Worm (Caenorhabditis elegans): ENCODE measurements around the gene marc-1.

The marc-1 gene

DNA sequence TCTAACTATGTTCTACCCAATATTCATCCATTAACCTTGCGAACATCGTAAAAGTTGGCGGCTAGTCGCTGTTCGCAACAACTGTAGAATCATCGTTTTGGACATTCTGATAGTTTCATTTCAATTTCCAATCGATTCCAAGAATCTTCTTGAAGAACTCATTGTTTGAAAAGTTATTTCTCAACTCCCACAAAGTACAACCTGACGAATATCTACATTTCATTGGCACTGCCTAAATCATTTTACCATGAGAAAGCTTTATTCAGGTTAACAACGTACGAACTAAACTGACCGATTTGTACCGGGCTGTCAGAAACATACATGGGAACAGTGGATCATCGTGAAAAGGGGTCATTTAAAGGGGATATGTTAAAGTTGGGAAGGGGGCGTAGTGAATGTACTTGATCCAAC is 47.2 kb downstream of the marc-1 start, which contains the start of gene F46B6.6:
TSS of gene F46B6.6 (minus strand) at position 148 of the 411 bp plus-strand sequence.
- TF ChIP-seq cog-1 (tag; optimal IDR thresholded peaks at IDR 0.05) (no peak), tab-1 (GFP tag; IDR thresholded peaks at IDR 0.05) (no peak), med-1 (GFP tag; optimal IDR thresholded peaks at IDR 0.05; ENCODE audit: insufficient read depth) (no peak), ztf-29 (GFP tag; IDR thresholded peaks at IDR 0.05) (no peak)

DNA sequence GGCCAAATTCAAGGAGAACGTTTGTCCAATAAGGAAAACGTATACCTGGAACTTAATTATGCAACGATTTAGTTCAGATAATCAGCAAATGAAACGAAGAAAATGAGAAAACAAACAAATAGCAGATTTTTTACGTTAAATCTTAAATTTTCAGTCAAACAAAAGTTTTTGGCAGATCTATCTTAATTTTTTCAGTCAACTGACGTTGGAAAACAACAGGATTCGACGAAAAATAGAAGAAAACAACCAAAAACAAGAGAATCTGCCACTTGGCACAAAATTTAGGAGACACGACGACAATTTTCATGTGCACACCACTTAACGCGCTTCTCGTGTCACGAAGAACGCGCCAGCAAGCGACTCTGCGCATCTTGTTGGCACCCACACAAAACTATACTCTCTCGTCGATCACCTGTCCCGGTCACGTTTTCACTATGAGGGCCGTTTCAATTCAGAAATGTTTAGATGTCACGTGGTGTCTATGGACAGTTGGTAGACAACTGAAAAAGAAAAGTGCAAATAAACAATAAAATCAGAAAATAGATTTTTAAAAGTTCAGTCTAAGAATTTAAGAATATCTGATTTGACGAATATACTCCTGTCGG is 50.3 kb downstream of the marc-1 start, which contains the start of gene ztf-7:
TSS of gene ztf-7 (minus strand) at position 51 of the 605 bp plus-strand sequence.
- no peak for TF ChIP-seq med-1 (GFP tag; optimal IDR thresholded peaks at IDR 0.05; ENCODE audit: insufficient read depth)
